Worm (Caenorhabditis elegans): ENCODE data around the gene dod-3.

Gene dod-3

ce11 chrV:2690948-2691347, 40.0 kb downstream of the dod-3 start:
- TF ChIP-seq jun-1 (tag; optimal IDR thresholded peaks at IDR 0.05), result no peak
- TF ChIP-seq ztf-11 (tag; optimal IDR thresholded peaks at IDR 0.05), result no peak
- no peak for TF ChIP-seq nhr-77 (tag; optimal IDR thresholded peaks at IDR 0.05)
- no peak for TF ChIP-seq fos-1 (tag; optimal IDR thresholded peaks at IDR 0.05)
- no peak for TF ChIP-seq ceh-28 (tag; optimal IDR thresholded peaks at IDR 0.05)
- no peak for TF ChIP-seq fkh-2 (tag; optimal IDR thresholded peaks at IDR 0.05)
- no peak for TF ChIP-seq nfya-1 (tag; optimal IDR thresholded peaks at IDR 0.05; ENCODE audit: insufficient read depth)
- TF ChIP-seq hmg-11 (tag; optimal IDR thresholded peaks at IDR 0.05), result no peak
- no peak for TF ChIP-seq lin-39 (tag; optimal IDR thresholded peaks at IDR 0.05)
- TF ChIP-seq ama-1 (optimal IDR thresholded peaks at IDR 0.05), result no peak
- no peak for TF ChIP-seq mml-1 (tag; optimal IDR thresholded peaks at IDR 0.05)
- no peak for TF ChIP-seq ceh-82 (tag; optimal IDR thresholded peaks at IDR 0.05)
- no peak for TF ChIP-seq sea-2 (GFP tag; optimal IDR thresholded peaks at IDR 0.05)
- no peak for TF ChIP-seq nhr-25 (tag; optimal IDR thresholded peaks at IDR 0.05)
- TF ChIP-seq nhr-11 (tag; optimal IDR thresholded peaks at IDR 0.05), result no peak
- no peak for TF ChIP-seq daf-12 (tag; optimal IDR thresholded peaks at IDR 0.05)
- no peak for TF ChIP-seq nhr-43 (tag; optimal IDR thresholded peaks at IDR 0.05; ENCODE audit: poor library complexity, severe bottlenecking)
- TF ChIP-seq ztf-4 (tag; optimal IDR thresholded peaks at IDR 0.05), result no peak

- TF ChIP-seq lin-15B (tag; optimal IDR thresholded peaks at IDR 0.05), result no peak
- TF ChIP-seq fkh-2 (tag; optimal IDR thresholded peaks at IDR 0.05), result no peak
- no peak for TF ChIP-seq snpc-4 (tag; optimal IDR thresholded peaks at IDR 0.05)
- no peak for TF ChIP-seq ztf-4 (tag; optimal IDR thresholded peaks at IDR 0.05)
- TF ChIP-seq hmg-11 (tag; optimal IDR thresholded peaks at IDR 0.05), result no peak
- no peak for TF ChIP-seq ceh-28 (tag; optimal IDR thresholded peaks at IDR 0.05)
- TF ChIP-seq elt-3 (tag; optimal IDR thresholded peaks at IDR 0.05), result no peak
- TF ChIP-seq elt-2 (tag; optimal IDR thresholded peaks at IDR 0.05), result no peak
- TF ChIP-seq nhr-23 (tag; optimal IDR thresholded peaks at IDR 0.05), result no peak
- no peak for TF ChIP-seq nhr-237 (tag; optimal IDR thresholded peaks at IDR 0.05)
- TF ChIP-seq fos-1 (tag; optimal IDR thresholded peaks at IDR 0.05), result no peak
- TF ChIP-seq ZK546.5 (tag; optimal IDR thresholded peaks at IDR 0.05), result no peak
Measured at ce11 chrV:2690478-2690877, 40.4 kb downstream of the dod-3 start.

- no peak for TF ChIP-seq nhr-76 (tag; optimal IDR thresholded peaks at IDR 0.05)
- no peak for TF ChIP-seq elt-3 (tag; optimal IDR thresholded peaks at IDR 0.05)
- TF ChIP-seq ceh-9 (tag; optimal IDR thresholded peaks at IDR 0.05), result no peak
- no peak for TF ChIP-seq nhr-11 (tag; optimal IDR thresholded peaks at IDR 0.05)
- TF ChIP-seq unc-39 (tag; optimal IDR thresholded peaks at IDR 0.05), result no peak
- no peak for TF ChIP-seq nhr-23 (tag; optimal IDR thresholded peaks at IDR 0.05)
Measured at ce11 chrV:2688562-2688961, 42.3 kb downstream of the dod-3 start.

- TF ChIP-seq ZK546.5 (tag; optimal IDR thresholded peaks at IDR 0.05) (no peak), pqm-1 (tag; optimal IDR thresholded peaks at IDR 0.05) (no peak), pha-4 (tag; optimal IDR thresholded peaks at IDR 0.05) (no peak), nhr-11 (tag; optimal IDR thresholded peaks at IDR 0.05) (no peak), nhr-43 (tag; optimal IDR thresholded peaks at IDR 0.05; ENCODE audit: poor library complexity, severe bottlenecking) (no peak), lsy-12 (tag; optimal IDR thresholded peaks at IDR 0.05) (no peak), nhr-237 (tag; optimal IDR thresholded peaks at IDR 0.05) (no peak), fkh-2 (tag; optimal IDR thresholded peaks at IDR 0.05) (no peak), elt-3 (tag; optimal IDR thresholded peaks at IDR 0.05) (no peak), nhr-67 (tag; optimal IDR thresholded peaks at IDR 0.05) (no peak), eor-1 (tag; optimal IDR thresholded peaks at IDR 0.05) (no peak), lin-15B (tag; optimal IDR thresholded peaks at IDR 0.05) (no peak), ceh-9 (tag; optimal IDR thresholded peaks at IDR 0.05) (no peak), ztf-11 (tag; optimal IDR thresholded peaks at IDR 0.05) (no peak), nhr-77 (tag; optimal IDR thresholded peaks at IDR 0.05) (no peak), lin-39 (tag; optimal IDR thresholded peaks at IDR 0.05) (no peak), fkh-10 (GFP tag; optimal IDR thresholded peaks at IDR 0.05) (no peak), aly-2 (tag; optimal IDR thresholded peaks at IDR 0.05) (no peak), nhr-23 (tag; optimal IDR thresholded peaks at IDR 0.05) (no peak), daf-12 (tag; optimal IDR thresholded peaks at IDR 0.05) (no peak)
Measured at ce11 chrV:2684227-2684626, 46.7 kb downstream of the dod-3 start.

ce11 chrV:2683497-2683896, 47.4 kb downstream of the dod-3 start:
- TF ChIP-seq ZK546.5 (tag; optimal IDR thresholded peaks at IDR 0.05) (no peak), egl-5 (tag; optimal IDR thresholded peaks at IDR 0.05) (no peak), nhr-237 (tag; optimal IDR thresholded peaks at IDR 0.05) (no peak), ama-1 (optimal IDR thresholded peaks at IDR 0.05) (no peak), skn-1 (tag; optimal IDR thresholded peaks at IDR 0.05) (no peak), ceh-28 (tag; optimal IDR thresholded peaks at IDR 0.05) (no peak), mml-1 (tag; optimal IDR thresholded peaks at IDR 0.05) (no peak), lin-39 (tag; optimal IDR thresholded peaks at IDR 0.05) (no peak), ztf-11 (tag; optimal IDR thresholded peaks at IDR 0.05) (no peak), mdl-1 (tag; optimal IDR thresholded peaks at IDR 0.05) (no peak), fkh-10 (GFP tag; optimal IDR thresholded peaks at IDR 0.05) (no peak), nfya-1 (tag; optimal IDR thresholded peaks at IDR 0.05; ENCODE audit: insufficient read depth) (no peak), nhr-67 (tag; optimal IDR thresholded peaks at IDR 0.05) (no peak), elt-2 (tag; optimal IDR thresholded peaks at IDR 0.05) (no peak)
